Worm (Caenorhabditis elegans) whole organism, L1 larva: ENCODE measurements around the gene nhr-18.

ENCODE experiments used
- C16A3.4 ChIP-seq: fragments of 150-350 bp; optimal IDR thresholded peaks from 2 replicates; lab custom pipeline; 2014; ENCODE audit warnings: missing biosample characterization, missing genetic modification characterization
- aly-2 ChIP-seq: fragments of 150-350 bp; optimal IDR thresholded peaks from 2 replicates; lab custom pipeline; 2014; ENCODE audit warnings: missing biosample characterization, missing genetic modification characterization
- blmp-1 ChIP-seq: fragments of 150-350 bp; optimal IDR thresholded peaks from 2 replicates; lab custom pipeline; 2014; ENCODE audit warnings: missing biosample characterization, missing genetic modification characterization
- ceh-8 ChIP-seq: fragments of 200-800 bp; sonication (Bioruptor generic); optimal IDR thresholded peaks from 2 replicates; lab custom pipeline; 2018; ENCODE audit warnings: mild to moderate bottlenecking, missing genetic modification characterization, moderate library complexity, missing compliant biosample characterization
- ceh-82 ChIP-seq, 3 experiments: fragments of 150-350 bp in 1 of 3; sonication (generic microtip) in 2 of 3; optimal IDR thresholded peaks; 2 replicates each; lab custom pipeline; 2014 to 2017; ENCODE audit warnings: missing biosample characterization in 3 of 3, missing genetic modification characterization in 3 of 3
- ceh-88 ChIP-seq: fragments of 200-800 bp; sonication (Bioruptor generic); IDR thresholded peaks from 2 replicates; pipeline ENCODE4 v1.3.6; 2022; ENCODE audit warnings: missing genetic modification characterization, missing compliant biosample characterization
- ces-1 ChIP-seq: fragments of 150-350 bp; optimal IDR thresholded peaks from 2 replicates; lab custom pipeline; 2014; ENCODE audit warnings: missing biosample characterization, missing genetic modification reagents, missing genetic modification characterization
- dpl-1 ChIP-seq, 3 experiments: fragments of 150-350 bp in 2 of 3; sonication (generic microtip) in 1 of 3; optimal IDR thresholded peaks; 2 replicates each; lab custom pipeline; 2014 to 2017; ENCODE audit warnings: missing biosample characterization in 3 of 3, missing genetic modification characterization in 3 of 3, missing genetic modification reagents in 3 of 3
- dsc-1 ChIP-seq: sonication (generic microtip); optimal IDR thresholded peaks from 2 replicates; lab custom pipeline; 2016; ENCODE audit warnings: mild to moderate bottlenecking, missing genetic modification characterization, missing compliant biosample characterization
- efl-1 ChIP-seq, 4 experiments: fragments of 150-350 bp; optimal IDR thresholded peaks in 3 of 4; peaks in 1 of 4; 1 replicate in 1 of 4; 2 replicates in 3 of 4; lab custom pipeline; 2014; ENCODE audit warnings: missing biosample characterization in 2 of 4, missing genetic modification characterization in 2 of 4, missing genetic modification reagents in 2 of 4
- elt-2 ChIP-seq: sonication (generic microtip); optimal IDR thresholded peaks from 2 replicates; lab custom pipeline; 2016; ENCODE audit warnings: missing genetic modification characterization, mild to moderate bottlenecking, inconsistent platforms, missing compliant biosample characterization, missing genetic modification reagents
- elt-3 ChIP-seq, 6 experiments: fragments of 150-350 bp in 1 of 6; sonication (generic microtip); optimal IDR thresholded peaks; 2 replicates each; lab custom pipeline; 2017 to 2018; ENCODE audit warnings: missing biosample characterization in 6 of 6, missing genetic modification characterization in 6 of 6, inconsistent platforms in 1 of 6
- ets-5 ChIP-seq: fragments of 200-800 bp; sonication (Bioruptor generic); IDR thresholded peaks from 2 replicates; pipeline ENCODE4 v1.3.6; 2022; ENCODE audit warnings: missing genetic modification characterization, missing compliant biosample characterization
- fkh-10 ChIP-seq: sonication (generic microtip); optimal IDR thresholded peaks from 2 replicates; lab custom pipeline; 2017; ENCODE audit warnings: missing biosample characterization, missing genetic modification reagents, missing genetic modification characterization
- fkh-8 ChIP-seq: sonication (generic microtip); optimal IDR thresholded peaks from 2 replicates; lab custom pipeline; 2016; ENCODE audit warnings: mild to moderate bottlenecking, missing genetic modification characterization, missing compliant biosample characterization
- fos-1 ChIP-seq: fragments of 150-350 bp; optimal IDR thresholded peaks from 2 replicates; lab custom pipeline; 2014; ENCODE audit warnings: missing biosample characterization, missing genetic modification characterization
- hpl-2 ChIP-seq: fragments of 150-350 bp; optimal IDR thresholded peaks from 2 replicates; lab custom pipeline; 2014; ENCODE audit warnings: missing biosample characterization, missing genetic modification reagents, missing genetic modification characterization
- irx-1 ChIP-seq: sonication (generic microtip); optimal IDR thresholded peaks from 2 replicates; lab custom pipeline; 2016; ENCODE audit warnings: missing genetic modification characterization, missing compliant biosample characterization
- jun-1 ChIP-seq: fragments of 150-350 bp; optimal IDR thresholded peaks from 2 replicates; lab custom pipeline; 2014; ENCODE audit warnings: missing biosample characterization, missing genetic modification reagents, missing genetic modification characterization
- lin-14 ChIP-seq: fragments of 200-800 bp; sonication (Bioruptor generic); optimal IDR thresholded peaks from 2 replicates; lab custom pipeline; 2018; ENCODE audit warnings: mild to moderate bottlenecking, missing genetic modification characterization, moderate library complexity, missing compliant biosample characterization
- lin-15B ChIP-seq: fragments of 150-350 bp; sonication (generic microtip); optimal IDR thresholded peaks from 3 replicates; lab custom pipeline; 2014; ENCODE audit warnings: missing biosample characterization, missing genetic modification characterization
- lin-35 ChIP-seq, 2 experiments: fragments of 150-350 bp; optimal IDR thresholded peaks; 2 replicates each; lab custom pipeline; 2014; ENCODE audit warnings: missing biosample characterization in 2 of 2, missing genetic modification characterization in 2 of 2, missing genetic modification reagents in 2 of 2
- lsy-2 ChIP-seq, 2 experiments: fragments of 150-350 bp; optimal IDR thresholded peaks; 2 replicates each; lab custom pipeline; 2014; ENCODE audit warnings: missing biosample characterization in 2 of 2, missing genetic modification characterization in 2 of 2
- mdl-1 ChIP-seq, 2 experiments: fragments of 150-350 bp; optimal IDR thresholded peaks; 2 replicates each; lab custom pipeline; 2014 to 2017; ENCODE audit warnings: missing biosample characterization in 2 of 2, missing genetic modification characterization in 2 of 2, inconsistent platforms in 1 of 2
- mep-1 ChIP-seq: fragments of 150-350 bp; optimal IDR thresholded peaks from 2 replicates; lab custom pipeline; 2014; ENCODE audit warnings: missing biosample characterization, missing genetic modification characterization
- nhr-12 ChIP-seq: sonication (generic microtip); optimal IDR thresholded peaks from 2 replicates; lab custom pipeline; 2017; ENCODE audit warnings: missing biosample characterization, missing genetic modification characterization
- nhr-20 ChIP-seq: sonication (generic microtip); optimal IDR thresholded peaks from 2 replicates; lab custom pipeline; 2016; ENCODE audit warnings: mild to moderate bottlenecking, missing genetic modification characterization, missing compliant biosample characterization
- nhr-47 ChIP-seq: sonication (generic microtip); optimal IDR thresholded peaks from 2 replicates; lab custom pipeline; 2016; ENCODE audit warnings: mild to moderate bottlenecking, missing genetic modification characterization, moderate library complexity, missing compliant biosample characterization
- nhr-71 ChIP-seq: sonication (generic microtip); optimal IDR thresholded peaks from 2 replicates; lab custom pipeline; 2016; ENCODE audit warnings: mild to moderate bottlenecking, missing genetic modification characterization, moderate library complexity, missing compliant biosample characterization
- nhr-77 ChIP-seq: fragments of 150-350 bp; optimal IDR thresholded peaks from 2 replicates; lab custom pipeline; 2014; ENCODE audit warnings: missing biosample characterization, missing genetic modification characterization
- nhr-85 ChIP-seq: sonication (generic microtip); peaks from one replicate; lab custom pipeline; 2016; ENCODE audit warnings: missing genetic modification characterization, inconsistent platforms, missing compliant biosample characterization
- nhr-90 ChIP-seq: sonication (generic microtip); optimal IDR thresholded peaks from 2 replicates; lab custom pipeline; 2016; ENCODE audit warnings: mild to moderate bottlenecking, missing genetic modification characterization, missing compliant biosample characterization; ENCODE audit not compliant: poor library complexity
- rnt-1 ChIP-seq: sonication (generic microtip); optimal IDR thresholded peaks from 2 replicates; lab custom pipeline; 2016; ENCODE audit warnings: mild to moderate bottlenecking, missing genetic modification characterization, moderate library complexity, missing compliant biosample characterization
- skn-1 ChIP-seq: fragments of 150-350 bp; optimal IDR thresholded peaks from 2 replicates; lab custom pipeline; 2014; ENCODE audit warnings: missing biosample characterization, missing genetic modification characterization
- snpc-4 ChIP-seq: fragments of 150-350 bp; optimal IDR thresholded peaks from 2 replicates; lab custom pipeline; 2014; ENCODE audit warnings: missing biosample characterization, missing genetic modification characterization
- snu-23 ChIP-seq: sonication (generic microtip); optimal IDR thresholded peaks from 2 replicates; lab custom pipeline; 2016; ENCODE audit warnings: missing genetic modification characterization, missing compliant biosample characterization
- sox-4 ChIP-seq: sonication (generic microtip); optimal IDR thresholded peaks from 2 replicates; lab custom pipeline; 2016; ENCODE audit warnings: missing genetic modification characterization, missing compliant biosample characterization
- tbx-2 ChIP-seq: sonication (generic microtip); optimal IDR thresholded peaks from 2 replicates; lab custom pipeline; 2016; ENCODE audit warnings: missing genetic modification characterization, missing compliant biosample characterization
- unc-130 ChIP-seq: fragments of 150-350 bp; optimal IDR thresholded peaks from 2 replicates; lab custom pipeline; 2017; ENCODE audit warnings: missing biosample characterization, missing genetic modification characterization, inconsistent platforms
- xbp-1 ChIP-seq: sonication (generic microtip); optimal IDR thresholded peaks from 2 replicates; lab custom pipeline; 2016; ENCODE audit warnings: missing genetic modification characterization, missing compliant biosample characterization
- zip-4 ChIP-seq: fragments of 200-800 bp; sonication (Bioruptor generic); optimal IDR thresholded peaks from 2 replicates; lab custom pipeline; 2018; ENCODE audit warnings: mild to moderate bottlenecking, missing genetic modification characterization, moderate library complexity, missing compliant biosample characterization
- ztf-11 ChIP-seq, 2 experiments: sonication (generic microtip); optimal IDR thresholded peaks; 2 replicates each; lab custom pipeline; 2016 to 2017; ENCODE audit warnings: missing genetic modification characterization in 2 of 2, missing biosample characterization in 1 of 2, missing compliant biosample characterization in 1 of 2

nhr-18 gene

DNA sequence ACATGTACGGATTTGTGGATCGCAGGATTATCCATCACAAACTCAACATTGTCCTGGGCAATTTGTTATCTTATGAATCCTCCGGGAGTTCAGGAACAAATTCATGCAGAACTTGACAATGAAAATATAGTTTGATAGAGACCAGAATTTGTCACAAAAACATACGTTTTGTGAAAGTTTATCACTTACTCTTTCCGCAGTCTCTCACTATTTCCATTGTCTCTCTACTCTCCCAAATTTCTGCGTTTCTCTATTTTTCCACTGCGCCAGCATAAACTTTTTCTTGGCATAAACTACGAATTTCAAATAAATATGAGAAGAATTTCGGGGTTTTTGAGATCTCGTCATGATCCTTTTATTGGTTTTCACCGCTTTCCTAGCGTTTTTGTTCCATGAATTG lies 15.6 kb downstream of the nhr-18 start, which contains the start of gene cyp-33C3:
TSS of gene cyp-33C3 (plus strand) at position 149 of the 400 bp plus-strand sequence.
- no peak for TF ChIP-seq ceh-82 (tag; optimal IDR thresholded peaks at IDR 0.05; lab: Kevin White, UChicago)
- no peak for TF ChIP-seq fos-1 (tag; lab: Kevin White, UChicago)
- TF ChIP-seq elt-3 (tag; optimal IDR thresholded peaks at IDR 0.05; lab: Kevin White, UChicago) = peak in 1 of 6 experiments; percentile 21
- TF ChIP-seq sox-4 = no peak
- no peak for TF ChIP-seq snu-23 (GFP tag; lab: Kevin White, UChicago)
- no peak for TF ChIP-seq mep-1 (tag; lab: Kevin White, UChicago)
- peak; percentile 17 for TF ChIP-seq nhr-20 (tag; lab: Kevin White, UChicago)
- no peak for TF ChIP-seq ceh-88 (GFP tag; lab: Robert Waterston, UW)
- peak; percentile 48 for TF ChIP-seq blmp-1 (tag; lab: Kevin White, UChicago)
- no peak for TF ChIP-seq ceh-8 (GFP tag; lab: Kevin White, UChicago)
- TF ChIP-seq lin-14 (GFP tag; lab: Kevin White, UChicago) = peak; percentile 56

DNA sequence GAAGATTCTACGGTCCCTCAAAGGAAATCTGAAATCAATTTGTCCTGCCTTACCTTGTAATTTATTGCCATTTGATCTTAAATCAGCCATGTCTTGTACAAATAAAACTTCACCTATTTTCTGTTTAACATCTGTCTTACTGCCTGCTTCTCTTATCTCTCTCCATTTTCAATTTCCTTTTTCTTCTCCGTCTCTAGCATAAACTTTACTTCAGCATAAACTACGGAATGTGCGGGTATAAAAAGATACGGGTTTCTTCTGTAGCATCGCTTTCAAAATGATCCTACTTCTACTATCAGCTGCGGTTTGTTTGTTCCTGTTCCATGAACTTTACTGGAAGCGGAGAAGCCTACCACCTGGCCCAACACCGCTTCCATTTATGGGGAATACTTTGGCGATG lies 17.7 kb downstream of the nhr-18 start, which contains the start of gene cyp-33C5:
TSS of gene cyp-33C5 (plus strand) at position 254 of the 400 bp plus-strand sequence.
- TF ChIP-seq ceh-82 (tag; optimal IDR thresholded peaks at IDR 0.05; lab: Kevin White, UChicago) (peak in 1 of 3 experiments; percentile 17), nhr-12 (tag; lab: Kevin White, UChicago) (no peak), hpl-2 (no peak), lin-35 (GFP tag; optimal IDR thresholded peaks at IDR 0.05; lab: Kevin White, UChicago) (peak in 1 of 2 experiments; percentile 31), elt-2 (tag; lab: Kevin White, UChicago) (peak; percentile 11), blmp-1 (tag; lab: Kevin White, UChicago) (peak; percentile 62), nhr-20 (tag; lab: Kevin White, UChicago) (peak; percentile 75), lin-15B (tag; lab: Kevin White, UChicago) (no peak), fkh-10 (GFP tag; lab: Kevin White, UChicago) (no peak), snu-23 (GFP tag; lab: Kevin White, UChicago) (peak; percentile 29), zip-4 (GFP tag; lab: Kevin White, UChicago) (no peak), nhr-77 (tag; lab: Kevin White, UChicago) (peak; percentile 22), efl-1 (optimal IDR thresholded peaks at IDR 0.05; lab: Kevin White, UChicago) (peak; percentile 43 to 59), efl-1 (GFP tag; optimal IDR thresholded peaks at IDR 0.05 in 1 of 2; lab: Kevin White, UChicago) (peak in 1 of 2 experiments; percentile 92), rnt-1 (tag; lab: Kevin White, UChicago) (peak; percentile 12), ces-1 (GFP tag; lab: Kevin White, UChicago) (no peak), nhr-47 (no peak), elt-3 (tag; optimal IDR thresholded peaks at IDR 0.05; lab: Kevin White, UChicago) (peak in 2 of 6 experiments; percentile 46 to 54), lsy-2 (tag; optimal IDR thresholded peaks at IDR 0.05; lab: Kevin White, UChicago) (peak in 1 of 2 experiments; percentile 16), lin-14 (GFP tag; lab: Kevin White, UChicago) (peak; percentile 84), nhr-85 (peak; percentile 67)

DNA sequence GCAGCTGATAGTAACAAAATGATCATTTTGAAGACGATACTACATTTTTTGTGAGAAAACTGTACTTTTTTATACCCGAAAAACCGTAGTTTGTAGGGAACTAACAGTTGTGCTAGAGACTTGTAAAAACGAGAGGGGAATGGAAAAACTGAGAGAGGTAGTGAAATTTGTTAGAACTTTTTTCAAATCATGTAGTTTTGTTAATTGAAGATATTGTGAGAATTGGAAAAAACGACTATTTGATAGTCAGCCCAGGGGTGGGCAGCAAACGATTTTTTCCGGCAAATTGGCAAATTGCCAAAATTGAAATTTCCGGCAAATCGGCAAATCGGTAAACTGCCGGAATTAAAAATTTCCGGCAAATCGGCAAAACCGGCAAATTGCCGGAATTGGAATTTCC lies 22.3 kb downstream of the nhr-18 start, which contains the start of gene cyp-33C6:
TSS of gene cyp-33C6 (minus strand) at position 101 of the 400 bp plus-strand sequence.
- no peak for TF ChIP-seq unc-130 (tag; lab: Kevin White, UChicago)
- no peak for TF ChIP-seq aly-2
- no peak for TF ChIP-seq fkh-10 (GFP tag; lab: Kevin White, UChicago)
- TF ChIP-seq tbx-2 (tag; lab: Kevin White, UChicago) = no peak
- no peak for TF ChIP-seq nhr-71 (tag; lab: Kevin White, UChicago)

DNA sequence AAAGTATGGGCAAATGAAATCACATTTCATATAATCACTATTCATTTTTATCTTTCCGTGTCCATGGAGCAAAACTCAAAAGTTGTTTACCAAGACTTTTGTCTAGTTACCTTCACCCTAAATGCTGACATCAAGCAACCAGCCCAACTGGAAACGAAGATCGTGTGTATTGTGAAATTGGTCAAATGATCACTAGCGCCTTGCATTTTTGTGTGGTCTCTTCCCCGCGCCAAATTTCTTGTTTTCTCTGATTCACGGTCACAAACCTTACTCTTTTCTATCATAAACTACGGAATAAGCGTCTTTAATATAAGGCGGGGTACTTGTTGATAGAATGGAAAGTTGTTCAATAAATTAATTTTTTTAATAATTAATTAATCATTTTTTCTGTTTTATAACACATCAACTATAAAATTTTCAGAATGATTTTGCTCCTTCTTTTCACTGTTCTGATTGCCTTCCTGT lies 23.2 kb downstream of the nhr-18 start, which contains the start of gene cyp-33C7:
TSS of gene cyp-33C7 (plus strand) at position 415 of the 465 bp plus-strand sequence.
- TF ChIP-seq C16A3.4 (tag; lab: Kevin White, UChicago) (peak; percentile 25), mdl-1 (tag; optimal IDR thresholded peaks at IDR 0.05; lab: Kevin White, UChicago) (peak in 1 of 2 experiments; percentile 50), irx-1 (tag; lab: Kevin White, UChicago) (no peak), dpl-1 (GFP tag; optimal IDR thresholded peaks at IDR 0.05; lab: Kevin White, UChicago) (peak in 2 of 3 experiments; percentile 11 to 33), snpc-4 (tag; lab: Kevin White, UChicago) (no peak), ceh-82 (tag; optimal IDR thresholded peaks at IDR 0.05; lab: Kevin White, UChicago) (peak in 1 of 3 experiments; percentile 26), nhr-71 (tag; lab: Kevin White, UChicago) (peak; percentile 59), nhr-20 (tag; lab: Kevin White, UChicago) (peak; percentile 89), ztf-11 (tag; optimal IDR thresholded peaks at IDR 0.05; lab: Kevin White, UChicago) (no peak), elt-2 (tag; lab: Kevin White, UChicago) (peak; percentile 75), nhr-85 (no peak), nhr-47 (no peak), lin-15B (tag; lab: Kevin White, UChicago) (no peak), snu-23 (GFP tag; lab: Kevin White, UChicago) (peak; percentile 33), ets-5 (no peak), lsy-2 (tag; optimal IDR thresholded peaks at IDR 0.05; lab: Kevin White, UChicago) (peak; percentile 19 to 23), skn-1 (tag; lab: Kevin White, UChicago) (peak; percentile 81), lin-35 (GFP tag; optimal IDR thresholded peaks at IDR 0.05; lab: Kevin White, UChicago) (peak in 1 of 2 experiments; percentile 75), xbp-1 (tag; lab: Kevin White, UChicago) (no peak), fkh-8 (tag; lab: Kevin White, UChicago) (peak; percentile 2), elt-3 (tag; optimal IDR thresholded peaks at IDR 0.05; lab: Kevin White, UChicago) (peak in 1 of 6 experiments; percentile 37), dsc-1 (tag; lab: Kevin White, UChicago) (no peak), tbx-2 (tag; lab: Kevin White, UChicago) (peak; percentile 14), jun-1 (tag; lab: Kevin White, UChicago) (peak; percentile 46), nhr-90 (peak; percentile 36)
